Fruit fly (Drosophila melanogaster): ENCODE results near the gene Acyp2.

- TF ChIP-seq gl (tag; optimal IDR thresholded peaks at IDR 0.05), result no peak
- TF ChIP-seq CG15710 (tag; optimal IDR thresholded peaks at IDR 0.05), result no peak
- TF ChIP-seq CG4496 (GFP tag; IDR thresholded peaks at IDR 0.05), result no peak
- no peak for TF ChIP-seq rn (GFP tag; IDR thresholded peaks at IDR 0.05)
- no peak for TF ChIP-seq CG14655 (GFP tag; optimal IDR thresholded peaks at IDR 0.05)
- TF ChIP-seq Pif1B (GFP tag; optimal IDR thresholded peaks at IDR 0.05), result no peak
Observed at dm6 chr3R:15810369-15810768, 17.9 kb downstream of the Acyp2 start.
